1 fruit fly cellular context compared by ENCODE assay signal in genomic region chr3R:27151516-27151823, dm6.
A peak's percentile ranks its signal among the peaks of the same experiment; 100 is the strongest.
TF ChIP-seq lines count a peak whose summit lies in the region.

Gene Men-b, plus strand, starts transcription at chr3R:27151662.

TF ChIP-seq in whole organism, embryonic, 481 proteins besides CTCF, POLR2A, EP300 and RAD21 (continued from another document):
- TF ChIP-seq mld (GFP tag; IDR thresholded peaks at IDR 0.05; lab: Robert Waterston, UW; ENCODE audit: partially characterized antibody): peak; percentile 42; the same call in 1 of the 3 replicates
- TF ChIP-seq CG9932 (GFP tag; IDR thresholded peaks at IDR 0.05; lab: Robert Waterston, UW): peak; percentile 17
- TF ChIP-seq CG11695 (GFP tag; IDR thresholded peaks at IDR 0.05; lab: Robert Waterston, UW): no peak
- TF ChIP-seq Jarid2 (GFP tag; optimal IDR thresholded peaks at IDR 0.05; lab: Kevin White, UChicago): peak; percentile 63
- no peak for TF ChIP-seq insv (GFP tag; optimal IDR thresholded peaks at IDR 0.05; lab: Kevin White, UChicago)
- no peak for TF ChIP-seq Vsx1 (GFP tag; optimal IDR thresholded peaks at IDR 0.05; lab: Kevin White, UChicago)
- 0 out of 2 replicates have a peak, but pooled peaks have one; percentile 6 for TF ChIP-seq sisA (GFP tag; IDR thresholded peaks at IDR 0.05; lab: Robert Waterston, UW)
- TF ChIP-seq ci (GFP tag; IDR thresholded peaks at IDR 0.05; lab: Robert Waterston, UW): peak; percentile 67; the same call in 2 of the 3 replicates
- peak; percentile 15; the same call in 1 of the 4 replicates for TF ChIP-seq chinmo (GFP tag; IDR thresholded peaks at IDR 0.05; lab: Robert Waterston, UW; ENCODE audit: partially characterized antibody)
- TF ChIP-seq emc (GFP tag; optimal IDR thresholded peaks at IDR 0.05; lab: Kevin White, UChicago): no peak
- TF ChIP-seq CG8290 (GFP tag; optimal IDR thresholded peaks at IDR 0.05; lab: Kevin White, UChicago): no peak
- TF ChIP-seq CG8290 (tag; optimal IDR thresholded peaks at IDR 0.05; lab: Kevin White, UChicago): peak in 1 of 2 experiments; percentile 83
- TF ChIP-seq Pdp1 (GFP tag; optimal IDR thresholded peaks at IDR 0.05; lab: Kevin White, UChicago): peak in 1 of 2 experiments; percentile 6
- TF ChIP-seq ken (GFP tag; IDR thresholded peaks at IDR 0.05; lab: Robert Waterston, UW): no peak
- TF ChIP-seq cato (GFP tag; optimal IDR thresholded peaks at IDR 0.05; lab: Kevin White, UChicago; ENCODE audit: borderline replicate concordance): no peak
- TF ChIP-seq Opbp (GFP tag; IDR thresholded peaks at IDR 0.05; lab: Robert Waterston, UW; ENCODE audit: partially characterized antibody): peak; percentile 61; the same call in 1 of the 3 replicates
- peak; percentile 20 for TF ChIP-seq Dad (GFP tag; optimal IDR thresholded peaks at IDR 0.05; lab: Kevin White, UChicago)
- TF ChIP-seq HmgD (GFP tag; optimal IDR thresholded peaks at IDR 0.05; lab: Kevin White, UChicago): peak; percentile 23
- TF ChIP-seq ara (GFP tag; IDR thresholded peaks at IDR 0.05; lab: Robert Waterston, UW): no peak
- peak; percentile 34 for TF ChIP-seq CG7987 (GFP tag; optimal IDR thresholded peaks at IDR 0.05; lab: Kevin White, UChicago)
- TF ChIP-seq oc (tag; optimal IDR thresholded peaks at IDR 0.05; lab: Kevin White, UChicago): no peak
- TF ChIP-seq ato (GFP tag; IDR thresholded peaks at IDR 0.05; lab: Robert Waterston, UW; ENCODE audit: partially characterized antibody): 0 out of 2 replicates have a peak, but pooled peaks have one; percentile 7
- TF ChIP-seq CG8388 (GFP tag; optimal IDR thresholded peaks at IDR 0.05; lab: Kevin White, UChicago): no peak
- peak; percentile 17; the same call in 1 of the 2 replicates for TF ChIP-seq E2f1 (GFP tag; IDR thresholded peaks at IDR 0.05; lab: Robert Waterston, UW)
- no peak for TF ChIP-seq bcd (GFP tag; optimal IDR thresholded peaks at IDR 0.05; lab: Kevin White, UChicago)
- peak; percentile 78 for TF ChIP-seq CG1603 (tag; optimal IDR thresholded peaks at IDR 0.05; lab: Kevin White, UChicago)
- peak; percentile 67 for TF ChIP-seq CG12659 (GFP tag; optimal IDR thresholded peaks at IDR 0.05; lab: Kevin White, UChicago)
- 0 out of 2 replicates have a peak, but pooled peaks have one; percentile 15 for TF ChIP-seq CG10321 (GFP tag; IDR thresholded peaks at IDR 0.05; lab: Robert Waterston, UW)
- no peak for TF ChIP-seq CkIIα-i1 (GFP tag; IDR thresholded peaks at IDR 0.05; lab: Robert Waterston, UW)
- peak; percentile 40 for TF ChIP-seq CG3995 (GFP tag; optimal IDR thresholded peaks at IDR 0.05; lab: Kevin White, UChicago)
- peak; percentile 9 for TF ChIP-seq CG12769 (tag; optimal IDR thresholded peaks at IDR 0.05; lab: Kevin White, UChicago)
- TF ChIP-seq CG17186 (GFP tag; optimal IDR thresholded peaks at IDR 0.05; lab: Kevin White, UChicago): peak; percentile 53
- TF ChIP-seq CG6791 (GFP tag; IDR thresholded peaks at IDR 0.05; lab: Robert Waterston, UW; ENCODE audit: partially characterized antibody): peak; percentile 67; the same call in 2 of the 3 replicates
- peak; percentile 50 for TF ChIP-seq Dref (GFP tag; IDR thresholded peaks at IDR 0.05; lab: Robert Waterston, UW)
- TF ChIP-seq CG6654 (GFP tag; optimal IDR thresholded peaks at IDR 0.05; lab: Kevin White, UChicago): no peak
- peak; percentile 87 for TF ChIP-seq Med (GFP tag; lab: Kevin White, UChicago)
- peak; percentile 32; the same call in 1 of the 3 replicates for TF ChIP-seq CG34422 (GFP tag; IDR thresholded peaks at IDR 0.05; lab: Robert Waterston, UW)
- TF ChIP-seq HmgZ (tag; optimal IDR thresholded peaks at IDR 0.05; lab: Kevin White, UChicago): peak; percentile 62
- peak; percentile 20 for TF ChIP-seq Myb (GFP tag; optimal IDR thresholded peaks at IDR 0.05; lab: Kevin White, UChicago)
- no peak for TF ChIP-seq lov (optimal IDR thresholded peaks at IDR 0.05; lab: Kevin White, UChicago)
- no peak for TF ChIP-seq lov (GFP tag; IDR thresholded peaks at IDR 0.05; lab: Robert Waterston, UW)
- TF ChIP-seq CG15011 (GFP tag; optimal IDR thresholded peaks at IDR 0.05; lab: Kevin White, UChicago): no peak
- TF ChIP-seq gfzf (GFP tag; optimal IDR thresholded peaks at IDR 0.05; lab: Kevin White, UChicago): peak; percentile 98
- no peak for TF ChIP-seq sqz (GFP tag; optimal IDR thresholded peaks at IDR 0.05; lab: Kevin White, UChicago)
- TF ChIP-seq pzg (GFP tag; optimal IDR thresholded peaks at IDR 0.05; lab: Kevin White, UChicago): peak; percentile 99
- no peak for TF ChIP-seq crc (GFP tag; optimal IDR thresholded peaks at IDR 0.05; lab: Kevin White, UChicago)
- TF ChIP-seq pros (GFP tag; optimal IDR thresholded peaks at IDR 0.05; lab: Kevin White, UChicago): no peak
- peak; percentile 46; the same call in 1 of the 2 replicates for TF ChIP-seq Bgb (GFP tag; IDR thresholded peaks at IDR 0.05; lab: Robert Waterston, UW; ENCODE audit: partially characterized antibody)
- TF ChIP-seq amos (GFP tag; IDR thresholded peaks at IDR 0.05; lab: Robert Waterston, UW; ENCODE audit: partially characterized antibody): peak; percentile 53; the same call in 1 of the 2 replicates
- TF ChIP-seq CG6175 (GFP tag; IDR thresholded peaks at IDR 0.05; lab: Robert Waterston, UW): no peak
- peak; percentile 7 for TF ChIP-seq ERR (GFP tag; optimal IDR thresholded peaks at IDR 0.05; lab: Kevin White, UChicago)
- no peak; the same call in 3 of the 4 replicates for TF ChIP-seq Gug (GFP tag; IDR thresholded peaks at IDR 0.05; lab: Robert Waterston, UW)
- no peak for TF ChIP-seq abd-A (tag; optimal IDR thresholded peaks at IDR 0.05; lab: Kevin White, UChicago)
- 0 out of 2 replicates have a peak, but pooled peaks have one; percentile 13 for TF ChIP-seq CG14014 (GFP tag; IDR thresholded peaks at IDR 0.05; lab: Robert Waterston, UW)
- TF ChIP-seq Hmr (GFP tag; optimal IDR thresholded peaks at IDR 0.05; lab: Kevin White, UChicago): peak; percentile 25
- peak; percentile 49 for TF ChIP-seq stwl (tag; optimal IDR thresholded peaks at IDR 0.05; lab: Kevin White, UChicago)
- TF ChIP-seq CG13287 (GFP tag; IDR thresholded peaks at IDR 0.05; lab: Robert Waterston, UW; ENCODE audit: partially characterized antibody): peak; percentile 72
- TF ChIP-seq CG2116 (GFP tag; optimal IDR thresholded peaks at IDR 0.05; lab: Kevin White, UChicago): peak; percentile 22
- 0 out of 2 replicates have a peak, but pooled peaks have one; percentile 26 for TF ChIP-seq sob (GFP tag; IDR thresholded peaks at IDR 0.05; lab: Robert Waterston, UW)
- peak; percentile 39 for TF ChIP-seq Rfx (GFP tag; IDR thresholded peaks at IDR 0.05; lab: Robert Waterston, UW)
- TF ChIP-seq chm (GFP tag; IDR thresholded peaks at IDR 0.05; lab: Robert Waterston, UW): peak; percentile 55; the same call in 1 of the 2 replicates
- peak; percentile 70 for TF ChIP-seq Dbx (GFP tag; IDR thresholded peaks at IDR 0.05; lab: Robert Waterston, UW)
- no peak for TF ChIP-seq sens-2 (GFP tag; IDR thresholded peaks at IDR 0.05; lab: Robert Waterston, UW)
- no peak for TF ChIP-seq CG9215 (GFP tag; IDR thresholded peaks at IDR 0.05; lab: Robert Waterston, UW)
- TF ChIP-seq nau (GFP tag; optimal IDR thresholded peaks at IDR 0.05; lab: Kevin White, UChicago): no peak
- peak; percentile 49 for TF ChIP-seq NFAT (GFP tag; IDR thresholded peaks at IDR 0.05; lab: Robert Waterston, UW)
- peak; percentile 11 for TF ChIP-seq BEAF-32 (GFP tag; optimal IDR thresholded peaks at IDR 0.05; lab: Kevin White, UChicago)
- peak; percentile 80 for TF ChIP-seq Dp (GFP tag; optimal IDR thresholded peaks at IDR 0.05; lab: Kevin White, UChicago)
- peak; percentile 94 for TF ChIP-seq Lhr (GFP tag; optimal IDR thresholded peaks at IDR 0.05; lab: Kevin White, UChicago)
- TF ChIP-seq CG15514 (GFP tag; optimal IDR thresholded peaks at IDR 0.05; lab: Kevin White, UChicago): peak; percentile 76
- TF ChIP-seq Sry-δ (GFP tag; optimal IDR thresholded peaks at IDR 0.05; lab: Kevin White, UChicago): peak; percentile 8
- TF ChIP-seq salm (tag; optimal IDR thresholded peaks at IDR 0.05; lab: Kevin White, UChicago): no peak
- TF ChIP-seq yki (optimal IDR thresholded peaks at IDR 0.05; lab: Kevin White, UChicago): no peak
- peak; percentile 21; the same call in 1 of the 2 replicates for TF ChIP-seq wdn (GFP tag; IDR thresholded peaks at IDR 0.05; lab: Robert Waterston, UW)
- TF ChIP-seq MBD-R2 (GFP tag; IDR thresholded peaks at IDR 0.05; lab: Robert Waterston, UW): peak; percentile 63
- TF ChIP-seq CG3847 (GFP tag; IDR thresholded peaks at IDR 0.05; lab: Robert Waterston, UW): peak; percentile 19; the same call in 1 of the 2 replicates
- no peak for TF ChIP-seq CG1832 (GFP tag; optimal IDR thresholded peaks at IDR 0.05; lab: Kevin White, UChicago)
- no peak for TF ChIP-seq CG13424 (tag; optimal IDR thresholded peaks at IDR 0.05; lab: Kevin White, UChicago)
- peak; percentile 41 for TF ChIP-seq CG3163 (GFP tag; optimal IDR thresholded peaks at IDR 0.05; lab: Kevin White, UChicago)
- TF ChIP-seq CG9797 (GFP tag; optimal IDR thresholded peaks at IDR 0.05; lab: Kevin White, UChicago): peak; percentile 82
- peak; percentile 37; the same call in 1 of the 2 replicates for TF ChIP-seq slbo (GFP tag; IDR thresholded peaks at IDR 0.05; lab: Robert Waterston, UW)
